Worm (Caenorhabditis elegans): ENCODE data around the gene C45B2.1.

- TF ChIP-seq mab-5 (tag; optimal IDR thresholded peaks at IDR 0.05) (no peak), elt-3 (tag; optimal IDR thresholded peaks at IDR 0.05) (no peak), lin-13 (tag; optimal IDR thresholded peaks at IDR 0.05) (no peak), nhr-237 (tag; optimal IDR thresholded peaks at IDR 0.05) (no peak), blmp-1 (tag; optimal IDR thresholded peaks at IDR 0.05) (no peak), hlh-1 (tag; optimal IDR thresholded peaks at IDR 0.05) (no peak), unc-120 (tag; optimal IDR thresholded peaks at IDR 0.05; ENCODE audit: poor library complexity, severe bottlenecking) (no peak), unc-62 (GFP tag; optimal IDR thresholded peaks at IDR 0.05) (no peak), ham-2 (GFP tag; optimal IDR thresholded peaks at IDR 0.05) (no peak), pha-4 (tag; optimal IDR thresholded peaks at IDR 0.05) (no peak)
Observed at ce11 chrX:6081793-6082192, 4.1 kb upstream of the C45B2.1 start.
